Fruit fly (Drosophila melanogaster) Kc167 (cell line): ENCODE results near the gene Or94a.

Source experiments
- h ChIP-seq: fragments of >200 bp; optimal IDR thresholded peaks from 3 replicates; lab custom pipeline; 2018; ENCODE audit warnings: missing external identifiers
- psq ChIP-seq: fragments of >200 bp; optimal IDR thresholded peaks from 2 replicates; lab custom pipeline; 2017; ENCODE audit warnings: missing external identifiers

- TF ChIP-seq h (no peak), psq (lab: Kevin White, UChicago) (no peak)
These were observed 40.3 kb downstream of the Or94a start for dm6 chr3R:23027428-23027813.
